Worm (Caenorhabditis elegans) whole organism, late embryonic: Measurements from ENCODE around the gene C53B7.3.

Experiments
- C38D4.7 ChIP-seq: fragments of 200-800 bp; sonication (Bioruptor generic); optimal IDR thresholded peaks from 2 replicates; lab custom pipeline; 2018; ENCODE audit warnings: mild to moderate bottlenecking, missing genetic modification characterization, moderate library complexity, missing compliant biosample characterization
- F13H6.1 ChIP-seq: sonication (generic microtip); optimal IDR thresholded peaks from 2 replicates; lab custom pipeline; 2016; ENCODE audit warnings: missing genetic modification characterization, missing compliant biosample characterization
- Y22D7AL.16 ChIP-seq: sonication (generic microtip); optimal IDR thresholded peaks from 2 replicates; lab custom pipeline; 2016; ENCODE audit warnings: missing genetic modification characterization, missing compliant biosample characterization
- ceh-14 ChIP-seq: sonication (generic microtip); optimal IDR thresholded peaks from 2 replicates; lab custom pipeline; 2016; ENCODE audit warnings: missing genotype, missing genetic modification characterization, missing compliant biosample characterization
- ceh-18 ChIP-seq: sonication (generic microtip); optimal IDR thresholded peaks from 2 replicates; lab custom pipeline; 2016; ENCODE audit warnings: missing genetic modification characterization, missing compliant biosample characterization
- ceh-19 ChIP-seq: fragments of 200-800 bp; sonication (Bioruptor generic); optimal IDR thresholded peaks from 2 replicates; lab custom pipeline; 2018; ENCODE audit warnings: mild to moderate bottlenecking, missing genetic modification characterization, missing compliant biosample characterization
- ceh-2 ChIP-seq: sonication (generic microtip); optimal IDR thresholded peaks from 2 replicates; lab custom pipeline; 2016; ENCODE audit warnings: missing genotype, missing genetic modification characterization, missing compliant biosample characterization
- ceh-22 ChIP-seq: sonication (generic microtip); optimal IDR thresholded peaks from 2 replicates; lab custom pipeline; 2017; ENCODE audit warnings: missing biosample characterization, missing genetic modification characterization
- ceh-30 ChIP-seq: fragments of 150-350 bp; optimal IDR thresholded peaks from 2 replicates; lab custom pipeline; 2014; ENCODE audit warnings: missing biosample characterization, missing genetic modification characterization
- ceh-31 ChIP-seq: sonication (generic microtip); optimal IDR thresholded peaks from 2 replicates; lab custom pipeline; 2016; ENCODE audit warnings: missing genetic modification characterization, missing compliant biosample characterization
- ceh-9 ChIP-seq: sonication (generic microtip); optimal IDR thresholded peaks from 2 replicates; lab custom pipeline; 2016; ENCODE audit warnings: mild to moderate bottlenecking, missing genetic modification characterization, inconsistent platforms, missing compliant biosample characterization
- che-1 ChIP-seq: sonication (generic microtip); optimal IDR thresholded peaks from 2 replicates; lab custom pipeline; 2016; ENCODE audit warnings: mild to moderate bottlenecking, missing genetic modification characterization, missing compliant biosample characterization
- dmd-4 ChIP-seq: sonication (generic microtip); optimal IDR thresholded peaks from 2 replicates; lab custom pipeline; 2016; ENCODE audit warnings: borderline replicate concordance, missing genetic modification characterization, missing compliant biosample characterization
- elt-2 ChIP-seq: sonication (generic microtip); optimal IDR thresholded peaks from 2 replicates; lab custom pipeline; 2016; ENCODE audit warnings: missing genetic modification reagents, missing genetic modification characterization, missing compliant biosample characterization
- ets-4 ChIP-seq: sonication (generic microtip); optimal IDR thresholded peaks from 2 replicates; lab custom pipeline; 2016; ENCODE audit warnings: missing genetic modification characterization, missing compliant biosample characterization
- fkh-10 ChIP-seq: fragments of 150-350 bp; optimal IDR thresholded peaks from 2 replicates; lab custom pipeline; 2014; ENCODE audit warnings: missing biosample characterization, missing genetic modification reagents, missing genetic modification characterization
- fkh-6 ChIP-seq: sonication (generic microtip); optimal IDR thresholded peaks from 2 replicates; lab custom pipeline; 2016; ENCODE audit warnings: missing genetic modification characterization, missing compliant biosample characterization
- hlh-13 ChIP-seq: fragments of 200-800 bp; sonication (Bioruptor generic); optimal IDR thresholded peaks from 2 replicates; lab custom pipeline; 2018; ENCODE audit warnings: mild to moderate bottlenecking, missing genetic modification characterization, missing compliant biosample characterization
- hlh-15 ChIP-seq: sonication (generic microtip); optimal IDR thresholded peaks from 2 replicates; lab custom pipeline; 2016; ENCODE audit warnings: missing genetic modification characterization, missing compliant biosample characterization
- hlh-30 ChIP-seq: sonication (generic microtip); optimal IDR thresholded peaks from 2 replicates; lab custom pipeline; 2017; ENCODE audit warnings: antibody characterized with exemption, missing genetic modification characterization, missing compliant biosample characterization; ENCODE audit not compliant: insufficient read depth
- hlh-6 ChIP-seq: sonication (generic microtip); optimal IDR thresholded peaks from 2 replicates; lab custom pipeline; 2016; ENCODE audit warnings: missing genotype, missing genetic modification characterization, missing compliant biosample characterization
- lim-6 ChIP-seq: sonication (generic microtip); optimal IDR thresholded peaks from 2 replicates; lab custom pipeline; 2016; ENCODE audit warnings: missing genetic modification characterization, missing compliant biosample characterization
- lin-11 ChIP-seq: fragments of 200-800 bp; sonication (Bioruptor generic); optimal IDR thresholded peaks from 2 replicates; lab custom pipeline; 2018; ENCODE audit warnings: mild to moderate bottlenecking, missing genetic modification characterization, missing compliant biosample characterization
- madf-2 ChIP-seq: sonication (generic microtip); optimal IDR thresholded peaks from 2 replicates; lab custom pipeline; 2017; ENCODE audit warnings: missing genetic modification characterization, missing compliant biosample characterization
- nfya-1 ChIP-seq: sonication (generic microtip); optimal IDR thresholded peaks from 2 replicates; lab custom pipeline; 2017; ENCODE audit warnings: missing genetic modification characterization, mild to moderate bottlenecking, missing compliant biosample characterization, antibody characterized with exemption, moderate library complexity
- nhr-11 ChIP-seq: fragments of 150-350 bp; optimal IDR thresholded peaks from 2 replicates; lab custom pipeline; 2014; ENCODE audit warnings: missing biosample characterization, missing genetic modification characterization
- pax-1 ChIP-seq: fragments of 150-350 bp; optimal IDR thresholded peaks from 2 replicates; lab custom pipeline; 2014; ENCODE audit warnings: missing biosample characterization, missing genetic modification characterization
- pha-2 ChIP-seq: sonication (generic microtip); optimal IDR thresholded peaks from 2 replicates; lab custom pipeline; 2017; ENCODE audit warnings: mild to moderate bottlenecking, missing genetic modification characterization, missing compliant biosample characterization
- pha-4 ChIP-seq: fragments of 150-350 bp; optimal IDR thresholded peaks from 2 replicates; lab custom pipeline; 2018; ENCODE audit warnings: missing biosample characterization, missing genetic modification reagents, missing genetic modification characterization
- pqm-1 ChIP-seq: sonication (generic microtip); optimal IDR thresholded peaks from 2 replicates; lab custom pipeline; 2016; ENCODE audit warnings: missing genetic modification characterization, missing compliant biosample characterization
- pros-1 ChIP-seq: fragments of 150-350 bp; optimal IDR thresholded peaks from 2 replicates; lab custom pipeline; 2014; ENCODE audit warnings: missing biosample characterization, missing genetic modification reagents, missing genetic modification characterization
- rnt-1 ChIP-seq: sonication (generic microtip); optimal IDR thresholded peaks from 2 replicates; lab custom pipeline; 2016; ENCODE audit warnings: missing genetic modification characterization, missing compliant biosample characterization
- sdc-2 ChIP-seq: sonication (generic microtip); optimal IDR thresholded peaks from 2 replicates; lab custom pipeline; 2016; ENCODE audit warnings: missing genotype, missing genetic modification characterization, missing compliant biosample characterization
- tbx-7 ChIP-seq: sonication (generic microtip); optimal IDR thresholded peaks from 2 replicates; lab custom pipeline; 2016; ENCODE audit warnings: missing genotype, missing genetic modification characterization, missing compliant biosample characterization
- unc-3 ChIP-seq, 2 experiments: fragments of 200-800 bp in 1 of 2; sonication (Bioruptor generic) in 1 of 2; sonication (generic microtip) in 1 of 2; conservative IDR thresholded peaks in 1 of 2; optimal IDR thresholded peaks in 1 of 2; 2 replicates each; pipeline versions ENCODE4 v1.3.6 to Lab custom; 2016 to 2022; ENCODE audit warnings: missing compliant biosample characterization in 2 of 2, missing genetic modification characterization in 2 of 2, missing genetic modification reagents in 1 of 2
- unc-42 ChIP-seq: sonication (generic microtip); optimal IDR thresholded peaks from 2 replicates; lab custom pipeline; 2016; ENCODE audit warnings: missing genotype, missing genetic modification characterization, missing compliant biosample characterization
- unc-55 ChIP-seq: sonication (generic microtip); optimal IDR thresholded peaks from 2 replicates; lab custom pipeline; 2017; ENCODE audit warnings: missing biosample characterization, missing genetic modification reagents, missing genetic modification characterization
- zip-5 ChIP-seq: sonication (generic microtip); optimal IDR thresholded peaks from 2 replicates; lab custom pipeline; 2016; ENCODE audit warnings: missing genetic modification characterization, missing compliant biosample characterization
- ztf-16 ChIP-seq: sonication (generic microtip); optimal IDR thresholded peaks from 2 replicates; lab custom pipeline; 2017; ENCODE audit warnings: missing genetic modification characterization, missing compliant biosample characterization

C53B7.3 gene

DNA sequence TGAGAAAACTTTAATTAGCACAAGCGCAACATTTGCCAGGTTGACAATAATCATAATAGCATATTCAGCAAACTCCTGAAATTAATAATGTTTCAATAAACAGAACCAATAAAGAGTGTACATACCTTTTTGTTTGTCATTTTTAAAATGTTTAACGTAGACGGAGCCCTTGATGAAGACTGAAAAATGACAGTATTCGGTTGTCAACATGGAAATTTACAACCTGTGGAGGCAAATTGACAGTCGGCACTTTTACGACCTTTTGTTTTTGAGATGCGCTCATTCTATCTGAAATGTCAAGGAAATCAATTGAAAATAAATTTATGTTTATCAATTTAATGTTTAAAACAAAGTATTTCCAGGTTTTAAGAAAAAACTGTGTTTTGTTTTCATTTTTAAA lies 39.9 kb downstream of the C53B7.3 start:
- no peak for TF ChIP-seq lim-6
- no peak for TF ChIP-seq ztf-16
- TF ChIP-seq ceh-22 (tag; lab: Kevin White, UChicago), result no peak
- TF ChIP-seq unc-42 (tag; lab: Kevin White, UChicago), result no peak
- no peak for TF ChIP-seq dmd-4 (tag; lab: Kevin White, UChicago)
- TF ChIP-seq madf-2, result no peak
- TF ChIP-seq ceh-19 (GFP tag; lab: Kevin White, UChicago), result no peak
- TF ChIP-seq ceh-18 (tag; lab: Kevin White, UChicago), result no peak
- TF ChIP-seq ceh-30, result no peak
- TF ChIP-seq pqm-1 (tag; lab: Kevin White, UChicago), result no peak
- no peak for TF ChIP-seq ceh-31
- no peak for TF ChIP-seq che-1 (tag; lab: Kevin White, UChicago)
- no peak for TF ChIP-seq tbx-7
- TF ChIP-seq unc-55 (GFP tag; lab: Kevin White, UChicago), result no peak

DNA sequence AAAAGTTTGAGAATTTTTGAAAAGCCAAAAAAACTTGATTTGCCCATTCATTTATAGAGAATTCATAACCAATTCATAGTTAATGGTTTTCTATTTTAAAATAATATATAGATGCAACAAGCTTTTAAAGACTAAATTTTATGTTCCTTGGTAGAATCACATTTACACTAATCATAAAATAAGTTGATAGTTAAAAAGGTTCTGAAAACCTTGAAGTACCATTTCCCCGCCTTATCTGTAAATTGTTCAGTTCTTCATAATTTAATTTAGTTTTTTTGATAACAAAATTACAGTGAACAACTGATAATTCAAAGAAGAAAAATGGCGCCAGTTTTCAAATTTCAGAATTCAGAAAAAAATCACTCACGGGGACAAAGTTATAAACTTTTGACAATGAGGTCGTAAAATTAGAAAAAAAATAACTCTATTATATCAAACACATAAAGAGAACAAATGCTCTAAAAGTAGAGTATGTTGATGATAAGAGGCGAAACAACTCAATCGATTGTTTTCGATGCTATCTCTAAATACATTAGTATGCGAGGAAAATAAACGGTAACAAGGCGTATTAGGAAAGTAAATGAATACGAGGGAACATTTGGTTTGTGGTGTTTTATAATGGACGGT lies 40.8 kb downstream of the C53B7.3 start, which contains the start of gene F41C6.7:
Gene F41C6.7 (minus strand): TSS at position 51 of the 627 bp plus-strand sequence.
- TF ChIP-seq lin-11 (tag; lab: Kevin White, UChicago) (no peak), hlh-6 (tag; lab: Kevin White, UChicago) (no peak), elt-2 (peak; percentile 25), ztf-16 (no peak), nhr-11 (tag; lab: Kevin White, UChicago) (no peak)

DNA sequence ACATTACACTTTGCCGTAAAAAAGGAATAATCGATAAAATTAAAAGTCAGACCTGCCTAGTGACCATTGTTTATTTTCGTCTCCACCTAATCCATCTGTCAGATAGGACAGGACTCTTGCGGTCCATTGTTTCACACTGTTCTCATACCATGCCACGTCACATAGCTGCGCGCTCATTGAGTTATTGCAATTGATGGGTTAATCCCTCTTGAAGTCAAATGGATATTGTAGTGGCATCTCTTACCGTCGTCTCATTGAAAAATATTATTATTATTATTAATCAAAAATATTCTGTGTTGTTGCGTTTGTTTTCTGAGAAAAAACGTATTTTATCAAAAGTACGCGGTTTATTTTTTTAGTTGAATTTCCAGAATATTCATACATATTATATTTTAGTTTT lies 43.7 kb downstream of the C53B7.3 start:
- TF ChIP-seq pax-1 (tag; lab: Kevin White, UChicago), result no peak
- TF ChIP-seq hlh-30 (tag; lab: Kevin White, UChicago), result no peak
- no peak for TF ChIP-seq fkh-6
- no peak for TF ChIP-seq C38D4.7 (GFP tag; lab: Kevin White, UChicago)
- TF ChIP-seq F13H6.1, result no peak
- no peak for TF ChIP-seq lin-11 (tag; lab: Kevin White, UChicago)

DNA sequence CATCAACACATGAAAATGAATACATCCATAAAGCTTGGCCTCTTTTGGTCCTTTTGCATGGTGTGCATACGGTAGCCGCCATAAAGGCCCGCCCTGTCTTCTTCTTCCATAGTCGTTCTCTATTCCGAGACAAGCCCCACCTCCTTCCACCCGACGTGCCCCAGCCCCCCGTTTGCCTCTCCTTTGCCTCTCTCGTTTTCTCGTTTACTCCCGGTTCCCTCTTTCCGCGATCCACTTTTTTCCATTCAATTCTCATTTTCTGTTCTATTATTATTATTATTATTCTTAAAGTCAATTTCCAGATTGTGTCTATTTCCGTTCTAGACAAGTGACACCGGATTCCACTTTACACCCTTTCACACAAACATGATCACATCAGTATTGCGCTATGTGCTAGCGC lies 44.8 kb downstream of the C53B7.3 start, which contains the start of gene unc-6:
Gene unc-6 (plus strand): TSS at position 301 of the 400 bp plus-strand sequence.
- TF ChIP-seq ceh-2 (tag; lab: Kevin White, UChicago) (no peak), unc-3 (GFP tag; conservative IDR thresholded peaks at IDR 0.05; lab: Robert Waterston, UW) (no peak), unc-3 (tag; optimal IDR thresholded peaks at IDR 0.05; lab: Kevin White, UChicago) (no peak), pha-4 (tag; lab: Kevin White, UChicago) (no peak), tbx-7 (no peak), ceh-19 (GFP tag; lab: Kevin White, UChicago) (no peak), ceh-9 (tag; lab: Kevin White, UChicago) (no peak), nfya-1 (tag; lab: Kevin White, UChicago) (no peak), ceh-14 (tag; lab: Kevin White, UChicago) (no peak), fkh-10 (GFP tag; lab: Kevin White, UChicago) (no peak)
- TF ChIP-seq, all 69 proteins: peak for 0

DNA sequence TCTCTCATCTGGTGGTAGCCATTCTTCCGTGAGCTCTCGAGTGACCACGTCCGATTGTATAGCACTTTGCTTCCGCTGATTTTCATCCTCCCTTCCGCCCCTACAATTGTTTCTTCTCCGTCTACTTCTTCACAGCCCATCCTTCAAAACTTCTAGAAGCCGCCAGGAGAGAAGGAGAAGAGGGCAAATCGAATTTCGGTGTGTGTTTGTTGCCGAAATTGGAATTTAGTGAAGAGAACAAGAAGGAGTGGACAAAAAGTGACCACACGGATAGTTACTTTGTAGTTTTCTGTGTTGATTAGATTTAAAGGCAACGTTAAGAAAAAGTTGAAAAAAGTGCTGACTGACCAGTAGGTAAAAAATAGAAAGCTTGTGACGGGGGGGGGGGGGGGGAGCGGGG lies 48.5 kb downstream of the C53B7.3 start:
- TF ChIP-seq ceh-31 (peak; percentile 40), ceh-18 (tag; lab: Kevin White, UChicago) (no peak), dmd-4 (tag; lab: Kevin White, UChicago) (no peak), unc-42 (tag; lab: Kevin White, UChicago) (peak; percentile 49), Y22D7AL.16 (tag; lab: Kevin White, UChicago) (no peak)

DNA sequence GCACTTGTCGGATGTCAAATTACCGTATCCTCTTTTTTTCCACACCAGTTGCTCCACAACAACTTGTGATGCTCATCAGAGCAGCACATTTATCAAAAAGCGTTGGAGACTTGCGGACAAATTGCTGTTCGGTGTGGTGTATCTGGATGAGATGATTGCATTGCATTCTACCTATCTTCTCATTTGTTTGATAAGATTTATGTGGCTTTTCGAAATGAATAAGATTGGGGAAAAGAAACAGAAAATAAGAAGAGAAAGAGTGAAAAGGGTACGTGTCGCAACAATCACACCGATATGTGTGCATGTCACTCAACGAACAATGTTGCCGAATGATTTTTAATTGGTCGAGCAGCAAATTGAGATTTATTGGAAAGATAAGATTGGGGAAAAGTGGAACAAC lies 49.5 kb downstream of the C53B7.3 start:
- no peak for TF ChIP-seq ceh-14 (tag; lab: Kevin White, UChicago)
- no peak for TF ChIP-seq dmd-4 (tag; lab: Kevin White, UChicago)
- no peak for TF ChIP-seq hlh-6 (tag; lab: Kevin White, UChicago)
- TF ChIP-seq lim-6, result no peak
- TF ChIP-seq tbx-7, result no peak
- no peak for TF ChIP-seq ets-4
- TF ChIP-seq pha-2 (tag; lab: Kevin White, UChicago), result no peak
- TF ChIP-seq pros-1 (tag; lab: Kevin White, UChicago), result no peak
- no peak for TF ChIP-seq hlh-13 (GFP tag; lab: Kevin White, UChicago)
- peak; percentile 91 for TF ChIP-seq unc-55 (GFP tag; lab: Kevin White, UChicago)
- TF ChIP-seq hlh-15 (tag; lab: Kevin White, UChicago), result no peak
- TF ChIP-seq rnt-1, result peak; percentile 64
- no peak for TF ChIP-seq sdc-2 (tag; lab: Kevin White, UChicago)
- TF ChIP-seq ceh-19 (GFP tag; lab: Kevin White, UChicago), result no peak
- TF ChIP-seq zip-5 (tag; lab: Kevin White, UChicago), result no peak
- TF ChIP-seq pqm-1 (tag; lab: Kevin White, UChicago), result no peak
